Fruit fly (Drosophila melanogaster) whole organism, prepupa: ENCODE measurements around the gene RpL6.

Source experiments
- CG6792 ChIP-seq: fragments of 200-800 bp; sonication (Bioruptor generic); optimal IDR thresholded peaks from 3 replicates; lab custom pipeline; 2016; ENCODE audit warnings: missing biosample characterization, missing genetic modification characterization
- Hr38 ChIP-seq: sonication (Bioruptor generic); optimal IDR thresholded peaks from 2 replicates; lab custom pipeline; 2016; ENCODE audit warnings: missing biosample characterization, missing genetic modification characterization
- fd59A ChIP-seq: fragments of 200-800 bp; sonication (Bioruptor generic); optimal IDR thresholded peaks from 2 replicates; lab custom pipeline; 2017; ENCODE audit warnings: missing biosample characterization, mild to moderate bottlenecking, missing genetic modification characterization, missing genetic modification reagents
- lz ChIP-seq: fragments of 200-800 bp; sonication (Bioruptor generic); optimal IDR thresholded peaks from 3 replicates; lab custom pipeline; 2016; ENCODE audit warnings: missing biosample characterization, missing genetic modification characterization
- net ChIP-seq: fragments of 200-800 bp; sonication (Bioruptor generic); optimal IDR thresholded peaks from 3 replicates; lab custom pipeline; 2016; ENCODE audit warnings: missing biosample characterization, missing genetic modification characterization
- spab ChIP-seq: fragments of 200-800 bp; sonication (Bioruptor generic); optimal IDR thresholded peaks from 2 replicates; lab custom pipeline; 2017; ENCODE audit warnings: missing biosample characterization, mild to moderate bottlenecking, missing genetic modification characterization, missing genetic modification reagents

DNA sequence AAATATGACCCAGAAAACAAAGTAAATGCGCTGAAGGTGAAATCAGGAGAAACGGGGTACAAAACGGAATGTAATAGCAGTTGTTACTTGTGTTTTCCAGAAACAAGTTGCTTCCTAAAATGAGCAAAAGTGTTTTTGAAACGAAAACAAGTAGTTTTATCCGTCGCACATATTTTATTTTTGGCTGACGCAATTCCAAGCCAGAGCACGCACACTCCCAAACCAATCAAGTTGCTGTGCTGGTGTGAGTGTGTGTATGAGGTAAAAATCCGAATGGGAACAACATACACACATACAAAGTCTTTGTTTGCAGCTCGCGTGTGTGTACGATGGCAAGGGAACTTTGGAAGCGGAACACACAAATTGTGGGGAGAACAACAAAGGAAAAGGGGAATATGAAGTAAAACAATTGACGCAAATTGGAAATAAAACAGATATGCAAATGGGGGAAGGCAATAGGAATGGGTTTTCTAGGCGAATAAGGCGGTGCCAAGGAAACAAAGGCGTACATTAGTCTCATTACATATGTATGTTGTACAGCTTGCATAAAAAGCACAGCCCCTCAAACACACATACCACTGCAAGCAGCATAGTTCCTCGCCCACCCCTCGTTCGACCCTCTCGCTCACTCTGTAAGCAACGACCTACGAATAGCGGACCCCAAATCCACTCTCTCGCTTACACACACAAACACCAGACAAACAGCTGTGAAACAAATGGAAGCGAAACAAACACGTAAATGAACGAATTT is 12.6 kb upstream of the RpL6 start:
- TF ChIP-seq Hr38 (GFP tag; lab: Kevin White, UChicago), result no peak
- no peak for TF ChIP-seq CG6792
- TF ChIP-seq fd59A (GFP tag; lab: Kevin White, UChicago), result no peak
- peak; percentile 14 for TF ChIP-seq net (GFP tag; lab: Kevin White, UChicago)
- no peak for TF ChIP-seq lz
- TF ChIP-seq spab (GFP tag; lab: Kevin White, UChicago), result no peak
